Worm (Caenorhabditis elegans) whole organism, early embryonic: Measurements from ENCODE around the gene bgnt-1.3.

Experiments used
- B0310.2 ChIP-seq: sonication (generic microtip); optimal IDR thresholded peaks from 2 replicates; lab custom pipeline; 2016; ENCODE audit warnings: mild to moderate bottlenecking, missing genetic modification characterization, missing compliant biosample characterization
- ama-1 ChIP-seq: fragments of 150-350 bp; optimal IDR thresholded peaks from 2 replicates; lab custom pipeline; 2014
- ceh-13 ChIP-seq: fragments of 200-800 bp; sonication (Bioruptor generic); optimal IDR thresholded peaks from 2 replicates; lab custom pipeline; 2018; ENCODE audit warnings: mild to moderate bottlenecking, missing genetic modification characterization, missing compliant biosample characterization
- ceh-36 ChIP-seq: sonication (generic microtip); optimal IDR thresholded peaks from 2 replicates; lab custom pipeline; 2016; ENCODE audit warnings: missing genetic modification characterization, inconsistent platforms, missing compliant biosample characterization
- ets-7 ChIP-seq: sonication (generic microtip); optimal IDR thresholded peaks from 2 replicates; lab custom pipeline; 2016; ENCODE audit warnings: missing genotype, missing genetic modification characterization, missing compliant biosample characterization
- flt-1 ChIP-seq: fragments of 200-800 bp; sonication (Bioruptor generic); IDR thresholded peaks from 2 replicates; pipeline ENCODE4 v1.3.6; 2022; ENCODE audit warnings: missing genetic modification characterization, missing compliant biosample characterization
- hmbx-1 ChIP-seq: sonication (generic microtip); optimal IDR thresholded peaks from 2 replicates; lab custom pipeline; 2016; ENCODE audit warnings: mild to moderate bottlenecking, missing genetic modification characterization, missing compliant biosample characterization
- hnd-1 ChIP-seq: sonication (generic microtip); optimal IDR thresholded peaks from 2 replicates; lab custom pipeline; 2016; ENCODE audit warnings: missing genetic modification characterization, missing compliant biosample characterization
- pes-1 ChIP-seq: fragments of 200-800 bp; sonication (Bioruptor generic); IDR thresholded peaks from 2 replicates; pipeline ENCODE4 v1.3.6; 2022; ENCODE audit warnings: missing genetic modification reagents, missing genetic modification characterization, missing compliant biosample characterization
- sea-1 ChIP-seq: fragments of 200-800 bp; sonication (Bioruptor generic); conservative IDR thresholded peaks from 2 replicates; pipeline ENCODE4 v1.3.6; 2022; ENCODE audit warnings: missing genetic modification characterization, missing compliant biosample characterization
- tbx-11 ChIP-seq: fragments of 200-800 bp; sonication (Bioruptor generic); IDR thresholded peaks from 2 replicates; pipeline ENCODE4 v1.3.6; 2022; ENCODE audit warnings: missing genetic modification characterization, missing compliant biosample characterization

DNA sequence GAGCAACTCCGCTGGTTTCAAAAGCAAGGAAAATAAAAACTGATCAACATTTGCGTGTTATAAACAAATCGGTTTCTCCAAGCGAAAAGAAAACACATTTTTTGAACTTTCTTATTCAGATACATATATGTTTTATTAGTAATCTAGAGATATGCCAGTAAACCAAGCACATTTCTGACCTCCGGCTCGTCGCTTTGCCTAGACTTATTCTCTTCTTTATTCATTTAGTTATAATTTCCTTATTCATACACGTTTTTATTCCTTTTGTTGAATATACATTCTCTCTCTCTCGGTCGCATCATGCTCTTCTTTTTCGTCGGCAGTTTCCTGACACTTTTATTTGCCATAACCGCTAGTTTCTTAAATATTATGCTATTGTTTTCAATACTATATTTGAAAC, 42.4 kb upstream of the bgnt-1.3 start, which contains the start of gene srbc-84:
- no peak for TF ChIP-seq hmbx-1 (tag; lab: Kevin White, UChicago)
- TF ChIP-seq hnd-1 (tag; lab: Kevin White, UChicago), result no peak
- TF ChIP-seq B0310.2, result no peak
- no peak for TF ChIP-seq tbx-11 (GFP tag; lab: Robert Waterston, UW)
- no peak for TF ChIP-seq ceh-13
- no peak for TF ChIP-seq flt-1 (GFP tag; lab: Robert Waterston, UW)
- no peak for TF ChIP-seq ama-1 (lab: Kevin White, UChicago)
- no peak for TF ChIP-seq pes-1 (GFP tag; lab: Robert Waterston, UW)
- no peak for TF ChIP-seq ets-7 (tag; lab: Kevin White, UChicago)
- no peak for TF ChIP-seq ceh-36
- TF ChIP-seq sea-1 (GFP tag; lab: Robert Waterston, UW), result no peak
